Worm (Caenorhabditis elegans): ENCODE data around the gene F53B7.7.

- no peak for TF ChIP-seq F13C5.2 (tag; optimal IDR thresholded peaks at IDR 0.05)
- no peak for TF ChIP-seq sea-1 (GFP tag; conservative IDR thresholded peaks at IDR 0.05)
- no peak for TF ChIP-seq ama-1 (optimal IDR thresholded peaks at IDR 0.05)
- no peak for TF ChIP-seq ceh-36 (tag; optimal IDR thresholded peaks at IDR 0.05)
- TF ChIP-seq pes-1 (GFP tag; IDR thresholded peaks at IDR 0.05) = no peak
- no peak for TF ChIP-seq hmbx-1 (tag; optimal IDR thresholded peaks at IDR 0.05)
- TF ChIP-seq flt-1 (GFP tag; IDR thresholded peaks at IDR 0.05) = no peak
- TF ChIP-seq ets-7 (tag; optimal IDR thresholded peaks at IDR 0.05) = no peak
- no peak for TF ChIP-seq B0310.2 (tag; optimal IDR thresholded peaks at IDR 0.05)
These were observed 8.8 kb downstream of the F53B7.7 start for ce11 chrV:11007651-11008050.
